Fruit fly (Drosophila melanogaster) whole organism, prepupa: ENCODE data around the gene CCAP.

Experiments used
- Blimp-1 ChIP-seq: fragments of 200-800 bp; sonication (Bioruptor generic); optimal IDR thresholded peaks from 3 replicates; lab custom pipeline; 2017; ENCODE audit warnings: missing biosample characterization, missing genetic modification characterization, mild to moderate bottlenecking, moderate library complexity, missing genetic modification reagents
- CG10631 ChIP-seq: fragments of 200-800 bp; sonication (Bioruptor generic); optimal IDR thresholded peaks from 2 replicates; lab custom pipeline; 2016; ENCODE audit warnings: missing biosample characterization, missing genetic modification characterization
- CG10669 ChIP-seq: fragments of 200-800 bp; sonication (Bioruptor generic); optimal IDR thresholded peaks from 3 replicates; lab custom pipeline; 2018; ENCODE audit warnings: missing biosample characterization, mild to moderate bottlenecking, missing genetic modification characterization, moderate library complexity
- CG11294 ChIP-seq: fragments of 200-800 bp; sonication (Bioruptor generic); IDR thresholded peaks from 2 replicates; pipeline ENCODE4 v1.3.6; 2022; ENCODE audit warnings: missing biosample characterization, missing genetic modification characterization
- CG11762 ChIP-seq: fragments of 200-800 bp; sonication (Bioruptor generic); optimal IDR thresholded peaks from 3 replicates; lab custom pipeline; 2016; ENCODE audit warnings: missing biosample characterization, missing genetic modification characterization; ENCODE audit not compliant: insufficient read depth
- CG11902 ChIP-seq: fragments of 200-800 bp; sonication (Bioruptor generic); optimal IDR thresholded peaks from 3 replicates; lab custom pipeline; 2016; ENCODE audit warnings: missing biosample characterization, missing genetic modification characterization
- CG1621 ChIP-seq: fragments of 200-800 bp; sonication (Bioruptor generic); optimal IDR thresholded peaks from 3 replicates; lab custom pipeline; 2018; ENCODE audit warnings: missing biosample characterization, mild to moderate bottlenecking, missing genetic modification characterization
- CG16779 ChIP-seq: fragments of 200-800 bp; sonication (Bioruptor generic); optimal IDR thresholded peaks from 3 replicates; lab custom pipeline; 2017; ENCODE audit warnings: missing biosample characterization, mild to moderate bottlenecking, missing genetic modification characterization
- CG3032 ChIP-seq: fragments of 200-800 bp; optimal IDR thresholded peaks from 2 replicates; lab custom pipeline; 2019; ENCODE audit warnings: missing biosample characterization, mild to moderate bottlenecking, missing genetic modification characterization, moderate library complexity
- CG31627 ChIP-seq: fragments of 200-800 bp; sonication (Bioruptor generic); optimal IDR thresholded peaks from 3 replicates; lab custom pipeline; 2016; ENCODE audit warnings: missing biosample characterization, missing genetic modification characterization
- CG34406 ChIP-seq: fragments of 200-800 bp; sonication (Bioruptor generic); optimal IDR thresholded peaks from 3 replicates; lab custom pipeline; 2016; ENCODE audit warnings: missing biosample characterization, missing genetic modification characterization
- CG6163 ChIP-seq: fragments of 200-800 bp; sonication (Bioruptor generic); IDR thresholded peaks from 3 replicates; pipeline ENCODE4 v1.3.6; 2022; ENCODE audit warnings: missing biosample characterization, missing genetic modification characterization
- CG6276 ChIP-seq: fragments of 200-800 bp; sonication (Bioruptor generic); optimal IDR thresholded peaks from 2 replicates; lab custom pipeline; 2017; ENCODE audit warnings: missing biosample characterization, mild to moderate bottlenecking, missing genetic modification characterization
- CG6808 ChIP-seq: fragments of 200-800 bp; sonication (Bioruptor generic); optimal IDR thresholded peaks from 3 replicates; lab custom pipeline; 2017; ENCODE audit warnings: missing biosample characterization, missing genetic modification characterization, mild to moderate bottlenecking, moderate library complexity, missing genetic modification reagents
- CG7368 ChIP-seq: fragments of 200-800 bp; sonication (Bioruptor generic); optimal IDR thresholded peaks from 3 replicates; lab custom pipeline; 2016; ENCODE audit warnings: missing biosample characterization, missing genetic modification characterization
- CG8119 ChIP-seq: fragments of 200-800 bp; sonication (Bioruptor generic); IDR thresholded peaks from 3 replicates; pipeline ENCODE4 v1.3.6; 2022; ENCODE audit warnings: missing biosample characterization, missing genetic modification characterization
- Eip78C ChIP-seq: fragments of 200-800 bp; sonication (Bioruptor generic); peaks from one replicate; lab custom pipeline; 2016; ENCODE audit warnings: missing biosample characterization, missing genetic modification characterization
- Ets96B ChIP-seq: fragments of 200-800 bp; optimal IDR thresholded peaks from 2 replicates; lab custom pipeline; 2019; ENCODE audit warnings: missing biosample characterization, mild to moderate bottlenecking, missing genetic modification characterization, moderate library complexity
- Gug ChIP-seq: fragments of 200-800 bp; sonication (Bioruptor generic); IDR thresholded peaks from 2 replicates; pipeline ENCODE4 v1.3.6; 2022; ENCODE audit warnings: missing biosample characterization, missing genetic modification characterization
- Hr38 ChIP-seq: sonication (Bioruptor generic); optimal IDR thresholded peaks from 2 replicates; lab custom pipeline; 2016; ENCODE audit warnings: missing biosample characterization, missing genetic modification characterization
- Hr39 ChIP-seq: fragments of 200-800 bp; sonication (Bioruptor generic); optimal IDR thresholded peaks from 2 replicates; lab custom pipeline; 2016; ENCODE audit warnings: missing biosample characterization, missing genetic modification characterization
- Hr4 ChIP-seq: fragments of 200-800 bp; sonication (Bioruptor generic); optimal IDR thresholded peaks from 3 replicates; lab custom pipeline; 2016; ENCODE audit warnings: missing biosample characterization, missing genetic modification characterization
- Lpt ChIP-seq: fragments of 200-800 bp; sonication (Bioruptor generic); optimal IDR thresholded peaks from 3 replicates; lab custom pipeline; 2016; ENCODE audit warnings: missing biosample characterization, missing genetic modification characterization
- Smox ChIP-seq: fragments of 200-800 bp; sonication (Bioruptor generic); optimal IDR thresholded peaks from 3 replicates; lab custom pipeline; 2016; ENCODE audit warnings: missing biosample characterization, missing genetic modification characterization
- Sox14 ChIP-seq: fragments of 200-800 bp; sonication (Bioruptor generic); optimal IDR thresholded peaks from 3 replicates; lab custom pipeline; 2016; ENCODE audit warnings: missing biosample characterization, missing genetic modification characterization
- Sox15 ChIP-seq: fragments of 200-800 bp; sonication (Bioruptor generic); optimal IDR thresholded peaks from 3 replicates; lab custom pipeline; 2016; ENCODE audit warnings: missing biosample characterization, missing genetic modification characterization
- achi ChIP-seq: fragments of 200-800 bp; sonication (Bioruptor generic); optimal IDR thresholded peaks from 3 replicates; lab custom pipeline; 2016; ENCODE audit warnings: missing biosample characterization, missing genetic modification characterization
- acj6 ChIP-seq: fragments of 200-800 bp; sonication (Bioruptor generic); optimal IDR thresholded peaks from 3 replicates; lab custom pipeline; 2016; ENCODE audit warnings: missing biosample characterization, missing genetic modification characterization
- cyc ChIP-seq: fragments of 200-800 bp; sonication (Bioruptor generic); optimal IDR thresholded peaks from 3 replicates; lab custom pipeline; 2016; ENCODE audit warnings: missing biosample characterization, missing genetic modification characterization
- dac ChIP-seq: fragments of 200-800 bp; sonication (Bioruptor generic); optimal IDR thresholded peaks from 2 replicates; lab custom pipeline; 2017; ENCODE audit warnings: missing biosample characterization, mild to moderate bottlenecking, missing genetic modification characterization
- dsx ChIP-seq: fragments of 200-800 bp; optimal IDR thresholded peaks from 3 replicates; lab custom pipeline; 2019; ENCODE audit warnings: missing biosample characterization, mild to moderate bottlenecking, missing genetic modification characterization, moderate library complexity; ENCODE audit not compliant: poor library complexity, severe bottlenecking
- eg ChIP-seq: fragments of 200-800 bp; sonication (Bioruptor generic); IDR thresholded peaks from 3 replicates; pipeline ENCODE4 v1.3.6; 2022; ENCODE audit warnings: missing biosample characterization, missing genetic modification characterization
- esn ChIP-seq: fragments of 200-800 bp; sonication (Bioruptor generic); optimal IDR thresholded peaks from 2 replicates; lab custom pipeline; 2016; ENCODE audit warnings: missing biosample characterization, mild to moderate bottlenecking, missing genetic modification characterization, moderate library complexity
- fd59A ChIP-seq: fragments of 200-800 bp; sonication (Bioruptor generic); optimal IDR thresholded peaks from 2 replicates; lab custom pipeline; 2017; ENCODE audit warnings: missing biosample characterization, mild to moderate bottlenecking, missing genetic modification characterization, missing genetic modification reagents
- lz ChIP-seq: fragments of 200-800 bp; sonication (Bioruptor generic); optimal IDR thresholded peaks from 3 replicates; lab custom pipeline; 2016; ENCODE audit warnings: missing biosample characterization, missing genetic modification characterization
- salr ChIP-seq, 2 experiments: fragments of 200-800 bp; sonication (Bioruptor generic); optimal IDR thresholded peaks; 3 replicates each; lab custom pipeline; 2016 to 2018; ENCODE audit warnings: missing biosample characterization in 2 of 2, missing genetic modification characterization in 2 of 2, mild to moderate bottlenecking in 1 of 2
- spab ChIP-seq: fragments of 200-800 bp; sonication (Bioruptor generic); optimal IDR thresholded peaks from 2 replicates; lab custom pipeline; 2017; ENCODE audit warnings: missing biosample characterization, mild to moderate bottlenecking, missing genetic modification characterization, missing genetic modification reagents
- ss ChIP-seq, 2 experiments: fragments of 200-800 bp; sonication (Bioruptor generic); optimal IDR thresholded peaks; 2 replicates in 1 of 2; 3 replicates in 1 of 2; lab custom pipeline; 2017 to 2018; ENCODE audit warnings: mild to moderate bottlenecking in 2 of 2, missing biosample characterization in 2 of 2, missing genetic modification characterization in 2 of 2, moderate library complexity in 1 of 2

Gene CCAP

DNA sequence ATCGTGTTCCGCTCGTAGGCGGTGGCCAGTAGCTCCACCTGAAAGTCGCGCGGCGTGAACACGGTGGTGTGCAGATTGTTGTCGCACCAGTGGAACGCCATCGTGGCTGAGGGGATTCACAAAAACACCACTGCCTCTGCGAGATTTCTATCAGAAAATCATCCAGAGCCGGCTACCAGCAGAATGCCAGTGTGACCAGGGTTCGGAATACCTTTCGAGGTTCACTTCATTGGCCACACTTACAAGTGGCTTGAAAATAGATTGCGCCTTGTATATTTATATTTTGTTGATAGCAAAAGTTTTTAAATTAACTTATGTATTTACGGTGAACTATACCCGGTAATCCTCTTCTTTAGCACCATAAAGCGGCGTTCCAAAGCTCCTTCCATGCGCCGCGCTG, 39.0 kb upstream of the CCAP start, which contains the start of the genes Dcr-1 and CG6985:
Dcr-1 (minus strand) TSS at position 162 of the 400 bp plus-strand sequence.
CG6985 (plus strand) TSS at position 221 of the 400 bp plus-strand sequence.
- TF ChIP-seq lz (GFP tag; lab: Kevin White, UChicago), result no peak
- no peak for TF ChIP-seq CG11294
- TF ChIP-seq CG6276 (GFP tag; lab: Kevin White, UChicago), result no peak
- no peak for TF ChIP-seq achi (GFP tag; lab: Kevin White, UChicago)
- TF ChIP-seq dac (GFP tag; lab: Kevin White, UChicago), result no peak
- no peak for TF ChIP-seq CG31627
- no peak for TF ChIP-seq Hr39
- no peak for TF ChIP-seq spab
- TF ChIP-seq eg (GFP tag; lab: Robert Waterston, UW), result no peak
- no peak for TF ChIP-seq Hr38 (GFP tag; lab: Kevin White, UChicago)
- TF ChIP-seq Gug (GFP tag; lab: Robert Waterston, UW), result no peak
- no peak for TF ChIP-seq Smox (GFP tag; lab: Kevin White, UChicago)
- TF ChIP-seq CG3032 (tag; lab: Kevin White, UChicago), result no peak
- TF ChIP-seq CG10669, result no peak
- no peak for TF ChIP-seq CG34406 (GFP tag; lab: Kevin White, UChicago)
- no peak for TF ChIP-seq CG11762 (GFP tag; lab: Kevin White, UChicago)
- TF ChIP-seq Blimp-1 (GFP tag; lab: Kevin White, UChicago), result no peak
- no peak for TF ChIP-seq CG6808

DNA sequence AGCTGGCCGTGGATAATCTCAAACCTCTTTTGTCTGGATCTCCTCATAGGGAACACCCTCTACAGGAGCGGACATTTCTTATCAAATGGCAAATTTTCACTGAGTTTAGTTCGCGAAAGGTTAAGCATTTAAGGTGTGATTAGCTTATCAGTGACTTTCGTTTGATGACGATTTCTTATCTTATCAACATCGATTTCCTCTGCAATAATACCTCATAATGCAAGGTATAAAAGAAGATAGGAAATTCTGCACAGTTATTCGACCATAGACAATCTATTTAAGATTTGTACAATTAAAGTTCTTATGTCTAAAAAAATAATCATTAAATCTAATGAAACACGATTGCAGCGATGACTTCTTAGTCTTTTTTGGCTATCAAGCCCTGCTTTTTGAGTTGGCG, 31.9 kb upstream of the CCAP start, which contains the start of gene Takl2:
Takl2 (minus strand) TSS at position 101 of the 400 bp plus-strand sequence.
- TF ChIP-seq Hr4, result no peak
- TF ChIP-seq CG16779, result no peak
- TF ChIP-seq Lpt, result no peak
- TF ChIP-seq fd59A (GFP tag; lab: Kevin White, UChicago), result no peak
- no peak for TF ChIP-seq CG34406 (GFP tag; lab: Kevin White, UChicago)
- no peak for TF ChIP-seq Blimp-1 (GFP tag; lab: Kevin White, UChicago)
- no peak for TF ChIP-seq CG10631
- TF ChIP-seq Hr39, result no peak
- TF ChIP-seq spab, result no peak
- no peak for TF ChIP-seq salr (GFP tag; optimal IDR thresholded peaks at IDR 0.05; lab: Kevin White, UChicago)
- TF ChIP-seq CG11762 (GFP tag; lab: Kevin White, UChicago), result no peak
- no peak for TF ChIP-seq Sox14 (GFP tag; lab: Kevin White, UChicago)
- TF ChIP-seq acj6, result no peak
- no peak for TF ChIP-seq Eip78C (GFP tag; lab: Kevin White, UChicago)
- no peak for TF ChIP-seq CG11902 (GFP tag; lab: Kevin White, UChicago)
- TF ChIP-seq esn (GFP tag; lab: Kevin White, UChicago), result no peak
- TF ChIP-seq, all 60 proteins: peak for 0

dm6 chr3R:22732995-22733394, 31.1 kb upstream of the CCAP start:
- no peak for TF ChIP-seq Sox15 (GFP tag; lab: Kevin White, UChicago)
- no peak for TF ChIP-seq acj6
- no peak for TF ChIP-seq CG7368 (GFP tag; lab: Kevin White, UChicago)
- TF ChIP-seq CG10669, result no peak
- no peak for TF ChIP-seq CG8119 (GFP tag; lab: Robert Waterston, UW)
- no peak for TF ChIP-seq Sox14 (GFP tag; lab: Kevin White, UChicago)
- TF ChIP-seq Gug (GFP tag; lab: Robert Waterston, UW), result no peak
- TF ChIP-seq CG1621, result no peak
- no peak for TF ChIP-seq Ets96B (tag; lab: Kevin White, UChicago)
- no peak for TF ChIP-seq Hr39
- TF ChIP-seq cyc (GFP tag; lab: Kevin White, UChicago), result no peak
- TF ChIP-seq salr (GFP tag; optimal IDR thresholded peaks at IDR 0.05; lab: Kevin White, UChicago), result no peak
- TF ChIP-seq dsx (GFP tag; lab: Kevin White, UChicago), result no peak
- no peak for TF ChIP-seq ss (GFP tag; optimal IDR thresholded peaks at IDR 0.05; lab: Kevin White, UChicago)
- no peak for TF ChIP-seq CG11902 (GFP tag; lab: Kevin White, UChicago)
- TF ChIP-seq Blimp-1 (GFP tag; lab: Kevin White, UChicago), result no peak
- no peak for TF ChIP-seq CG6163
